Fruit fly (Drosophila melanogaster): ENCODE data around the gene CG32269.
A peak's percentile ranks its signal among the peaks of the same experiment; 100 is the strongest.

dm6 chr3L:3225769-3226457, 17.1 kb upstream of the CG32269 start:
- TF ChIP-seq CG32121 (GFP tag; IDR thresholded peaks at IDR 0.05) (peak; percentile 50; the same call in 1 of the 2 replicates), Pif1B (GFP tag; optimal IDR thresholded peaks at IDR 0.05) (no peak), gl (tag; optimal IDR thresholded peaks at IDR 0.05) (peak; percentile 62), CG34367 (tag; optimal IDR thresholded peaks at IDR 0.05) (peak; percentile 19), CG14655 (GFP tag; optimal IDR thresholded peaks at IDR 0.05) (peak; percentile 52), Snoo (tag; optimal IDR thresholded peaks at IDR 0.05) (no peak), CG12605 (GFP tag; IDR thresholded peaks at IDR 0.05) (peak; percentile 59), CG15710 (tag; optimal IDR thresholded peaks at IDR 0.05) (peak; percentile 42), CG9948 (tag; optimal IDR thresholded peaks at IDR 0.05) (no peak), Ets98B (GFP tag; IDR thresholded peaks at IDR 0.05) (peak; percentile 65)
